Worm (Caenorhabditis elegans): ENCODE results near the gene ceh-7.

DNA sequence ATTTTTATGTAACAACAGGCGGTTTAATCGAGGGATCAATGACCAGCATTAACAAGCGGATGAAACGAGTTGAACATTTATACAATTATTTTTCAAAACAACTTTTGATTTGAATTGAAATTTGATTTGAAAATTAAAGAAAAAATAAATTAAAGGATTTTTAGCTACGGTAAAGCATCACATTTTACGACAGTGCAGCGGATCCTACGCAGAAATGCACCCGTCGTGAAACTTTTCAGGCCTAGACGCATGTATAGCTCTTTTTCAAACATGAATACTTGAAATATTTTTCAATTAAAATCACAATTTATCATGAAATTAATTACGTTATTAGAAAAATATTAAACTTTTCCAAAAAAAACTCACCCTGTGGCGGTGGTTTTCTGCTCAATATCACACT lies 2.6 kb downstream of the ceh-7 start:
- TF ChIP-seq pha-4 (tag; optimal IDR thresholded peaks at IDR 0.05) (peak; percentile 14), ZK546.5 (tag; optimal IDR thresholded peaks at IDR 0.05) (no peak), nhr-11 (tag; optimal IDR thresholded peaks at IDR 0.05) (no peak), nhr-77 (tag; optimal IDR thresholded peaks at IDR 0.05) (no peak), elt-3 (tag; optimal IDR thresholded peaks at IDR 0.05) (no peak), snpc-4 (tag; optimal IDR thresholded peaks at IDR 0.05) (no peak), ceh-9 (tag; optimal IDR thresholded peaks at IDR 0.05) (no peak), aly-2 (tag; optimal IDR thresholded peaks at IDR 0.05) (no peak), fos-1 (tag; optimal IDR thresholded peaks at IDR 0.05) (no peak), ceh-16 (tag; optimal IDR thresholded peaks at IDR 0.05) (no peak)

Measured in whole organism, L3 larva.